Fruit fly (Drosophila melanogaster) whole organism, pupa: ENCODE results near the gene meigo.
A peak's percentile ranks its signal among the peaks of the same experiment; 100 is the strongest.

Experiments used
- CG15710 ChIP-seq: fragments of 200-800 bp; sonication (Bioruptor generic); optimal IDR thresholded peaks from 2 replicates; lab custom pipeline; 2018; ENCODE audit warnings: missing biosample characterization, mild to moderate bottlenecking, missing genetic modification characterization, moderate library complexity
- CG17806 ChIP-seq: fragments of 200-800 bp; sonication (Bioruptor generic); optimal IDR thresholded peaks from 2 replicates; lab custom pipeline; 2018; ENCODE audit warnings: missing biosample characterization, mild to moderate bottlenecking, missing genetic modification characterization, moderate library complexity
- CG34367 ChIP-seq: fragments of 200-800 bp; sonication (Bioruptor generic); optimal IDR thresholded peaks from 2 replicates; lab custom pipeline; 2018; ENCODE audit warnings: missing biosample characterization, mild to moderate bottlenecking, missing genetic modification characterization
- EcR ChIP-seq: fragments of 200-800 bp; sonication (Bioruptor generic); optimal IDR thresholded peaks from 3 replicates; lab custom pipeline; 2019; ENCODE audit warnings: missing biosample characterization, missing genetic modification characterization, mild to moderate bottlenecking, moderate library complexity, missing genetic modification reagents
- Snoo ChIP-seq: fragments of 200-800 bp; sonication (Bioruptor generic); optimal IDR thresholded peaks from 3 replicates; lab custom pipeline; 2017; ENCODE audit warnings: missing biosample characterization, mild to moderate bottlenecking, missing genetic modification characterization, inconsistent platforms

dm6 chr3R:21092036-21092435, 46.0 kb upstream of the meigo start:
- no peak for TF ChIP-seq CG15710 (tag; lab: Kevin White, UChicago)
- TF ChIP-seq Snoo = no peak
- TF ChIP-seq CG34367 (tag; lab: Kevin White, UChicago) = no peak
- TF ChIP-seq CG17806 (tag; lab: Kevin White, UChicago) = no peak
- TF ChIP-seq EcR (GFP tag; lab: Kevin White, UChicago) = peak; percentile 64
